Worm (Caenorhabditis elegans) whole organism, L2 larva: ENCODE measurements around the gene zag-1.

ENCODE experiments used
- C34F6.9 ChIP-seq: fragments of 150-350 bp; optimal IDR thresholded peaks from 2 replicates; lab custom pipeline; 2014; ENCODE audit warnings: missing biosample characterization, missing genetic modification characterization
- F13H6.1 ChIP-seq: sonication (generic microtip); optimal IDR thresholded peaks from 2 replicates; lab custom pipeline; 2016; ENCODE audit warnings: missing genetic modification characterization, missing compliant biosample characterization
- R02D3.7 ChIP-seq: fragments of 150-350 bp; optimal IDR thresholded peaks from 2 replicates; lab custom pipeline; 2014; ENCODE audit warnings: missing biosample characterization, missing genetic modification characterization
- ZK546.5 ChIP-seq: sonication (generic microtip); optimal IDR thresholded peaks from 2 replicates; lab custom pipeline; 2017; ENCODE audit warnings: missing biosample characterization, missing genetic modification characterization
- aly-2 ChIP-seq: fragments of 150-350 bp; optimal IDR thresholded peaks from 2 replicates; lab custom pipeline; 2014; ENCODE audit warnings: missing biosample characterization, missing genetic modification characterization
- ama-1 ChIP-seq: fragments of 150-350 bp; optimal IDR thresholded peaks from 2 replicates; lab custom pipeline; 2018; ENCODE audit warnings: inconsistent platforms
- ceh-16 ChIP-seq: fragments of 150-350 bp; optimal IDR thresholded peaks from 2 replicates; lab custom pipeline; 2014; ENCODE audit warnings: missing biosample characterization, missing genetic modification characterization
- ceh-82 ChIP-seq: fragments of 150-350 bp; optimal IDR thresholded peaks from 2 replicates; lab custom pipeline; 2014; ENCODE audit warnings: missing biosample characterization, missing genetic modification characterization
- crh-2 ChIP-seq: sonication (generic microtip); optimal IDR thresholded peaks from 2 replicates; lab custom pipeline; 2017; ENCODE audit warnings: missing biosample characterization, missing genetic modification characterization
- dmd-4 ChIP-seq: sonication (generic microtip); optimal IDR thresholded peaks from 2 replicates; lab custom pipeline; 2017; ENCODE audit warnings: missing biosample characterization, missing genetic modification characterization
- egl-27 ChIP-seq: sonication (generic microtip); optimal IDR thresholded peaks from 3 replicates; lab custom pipeline; 2017; ENCODE audit warnings: missing biosample characterization, missing genetic modification reagents, missing genetic modification characterization
- elt-1 ChIP-seq: fragments of 150-350 bp; optimal IDR thresholded peaks from 2 replicates; lab custom pipeline; 2014; ENCODE audit warnings: missing biosample characterization, missing genetic modification characterization
- elt-3 ChIP-seq: sonication (generic microtip); optimal IDR thresholded peaks from 2 replicates; lab custom pipeline; 2017; ENCODE audit warnings: missing biosample characterization, missing genetic modification characterization
- fos-1 ChIP-seq: fragments of 150-350 bp; optimal IDR thresholded peaks from 2 replicates; lab custom pipeline; 2014; ENCODE audit warnings: missing biosample characterization, missing genetic modification characterization
- lin-11 ChIP-seq: fragments of 150-350 bp; sonication (generic microtip); optimal IDR thresholded peaks from 2 replicates; lab custom pipeline; 2014; ENCODE audit warnings: missing biosample characterization, missing genetic modification characterization, inconsistent platforms, mixed read lengths
- lin-13 ChIP-seq: fragments of 150-350 bp; optimal IDR thresholded peaks from 2 replicates; lab custom pipeline; 2014; ENCODE audit warnings: missing biosample characterization, missing genetic modification reagents, missing genetic modification characterization
- mbf-1 ChIP-seq: sonication (generic microtip); optimal IDR thresholded peaks from 2 replicates; lab custom pipeline; 2017; ENCODE audit warnings: missing biosample characterization, missing genetic modification characterization
- mdl-1 ChIP-seq, 2 experiments: fragments of 150-350 bp in 1 of 2; sonication (generic microtip) in 1 of 2; optimal IDR thresholded peaks; 2 replicates each; lab custom pipeline; 2017; ENCODE audit warnings: missing biosample characterization in 2 of 2, missing genetic modification characterization in 2 of 2
- nhr-10 ChIP-seq: sonication (generic microtip); optimal IDR thresholded peaks from 2 replicates; lab custom pipeline; 2017; ENCODE audit warnings: missing biosample characterization, missing genetic modification characterization
- nhr-12 ChIP-seq: fragments of 150-350 bp; optimal IDR thresholded peaks from 2 replicates; lab custom pipeline; 2014; ENCODE audit warnings: missing biosample characterization, missing genetic modification characterization
- nhr-21 ChIP-seq: fragments of 150-350 bp; optimal IDR thresholded peaks from 2 replicates; lab custom pipeline; 2014; ENCODE audit warnings: missing biosample characterization, missing genetic modification characterization
- nhr-23 ChIP-seq: fragments of 150-350 bp; optimal IDR thresholded peaks from 2 replicates; lab custom pipeline; 2014; ENCODE audit warnings: missing biosample characterization, missing genetic modification reagents, missing genetic modification characterization
- nhr-237 ChIP-seq: fragments of 150-350 bp; optimal IDR thresholded peaks from 2 replicates; lab custom pipeline; 2014; ENCODE audit warnings: missing biosample characterization, missing genetic modification characterization
- nhr-25 ChIP-seq: fragments of 150-350 bp; sonication (generic microtip); optimal IDR thresholded peaks from 3 replicates; lab custom pipeline; 2014; ENCODE audit warnings: missing biosample characterization, missing genetic modification characterization
- nhr-77 ChIP-seq: fragments of 150-350 bp; optimal IDR thresholded peaks from 2 replicates; lab custom pipeline; 2014; ENCODE audit warnings: missing biosample characterization, missing genetic modification characterization
- skn-1 ChIP-seq: sonication (generic microtip); optimal IDR thresholded peaks from 2 replicates; lab custom pipeline; 2017; ENCODE audit warnings: missing biosample characterization, missing genetic modification characterization
- sma-3 ChIP-seq: sonication (generic microtip); optimal IDR thresholded peaks from 2 replicates; lab custom pipeline; 2016; ENCODE audit warnings: missing genetic modification reagents, missing genetic modification characterization, missing compliant biosample characterization
- sma-9 ChIP-seq, 2 experiments: fragments of 150-350 bp in 1 of 2; sonication (generic microtip) in 1 of 2; optimal IDR thresholded peaks; 2 replicates each; lab custom pipeline; 2014 to 2016; ENCODE audit warnings: missing genetic modification characterization in 2 of 2, mild to moderate bottlenecking in 1 of 2, missing biosample characterization in 1 of 2, missing compliant biosample characterization in 1 of 2, missing genetic modification reagents in 1 of 2, moderate library complexity in 1 of 2
- snpc-4 ChIP-seq: fragments of 150-350 bp; optimal IDR thresholded peaks from 2 replicates; lab custom pipeline; 2014; ENCODE audit warnings: missing biosample characterization, missing genetic modification characterization
- unc-39 ChIP-seq: fragments of 150-350 bp; optimal IDR thresholded peaks from 2 replicates; lab custom pipeline; 2014; ENCODE audit warnings: missing biosample characterization, missing genetic modification characterization
- unc-55 ChIP-seq: fragments of 150-350 bp; sonication (generic microtip); optimal IDR thresholded peaks from 3 replicates; lab custom pipeline; 2014; ENCODE audit warnings: missing biosample characterization, missing genetic modification reagents, missing genetic modification characterization
- unc-62 ChIP-seq: fragments of 150-350 bp; optimal IDR thresholded peaks from 2 replicates; lab custom pipeline; 2014; ENCODE audit warnings: missing biosample characterization, missing genetic modification reagents, missing genetic modification characterization
- zag-1 ChIP-seq: fragments of 150-350 bp; optimal IDR thresholded peaks from 2 replicates; lab custom pipeline; 2014; ENCODE audit warnings: missing biosample characterization, missing genetic modification characterization
- ztf-1 ChIP-seq: fragments of 200-800 bp; sonication (Bioruptor generic); conservative IDR thresholded peaks from 2 replicates; pipeline ENCODE4 v1.3.6; 2022; ENCODE audit warnings: missing genetic modification characterization, missing compliant biosample characterization
- ztf-11 ChIP-seq: sonication (generic microtip); optimal IDR thresholded peaks from 2 replicates; lab custom pipeline; 2017; ENCODE audit warnings: missing biosample characterization, missing genetic modification characterization
- ztf-4 ChIP-seq: fragments of 150-350 bp; optimal IDR thresholded peaks from 2 replicates; lab custom pipeline; 2014; ENCODE audit warnings: missing biosample characterization, missing genetic modification characterization

zag-1 gene

DNA sequence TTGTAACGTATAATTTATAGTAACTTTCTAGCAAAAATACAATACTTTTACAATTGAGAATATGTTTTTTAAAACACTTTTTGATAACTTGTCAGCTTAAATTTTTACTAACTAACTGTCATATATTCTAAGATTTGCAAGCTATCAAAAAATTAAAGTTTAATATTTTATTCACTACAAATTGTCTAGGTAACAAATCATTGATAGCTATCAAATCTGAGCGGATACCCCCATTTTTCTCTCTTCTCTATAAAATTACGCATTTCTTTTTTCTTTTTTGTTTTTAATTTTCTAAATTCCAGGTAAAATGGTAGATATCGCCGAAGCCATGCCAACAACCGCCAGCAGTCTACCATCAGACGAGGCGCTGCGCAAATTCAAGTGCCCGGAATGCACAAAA is at the start of gene zag-1:
zag-1 (plus strand) TSS at position 301 of the 400 bp plus-strand sequence.
- no peak for TF ChIP-seq F13H6.1 (tag; lab: Kevin White, UChicago)
- TF ChIP-seq nhr-237, result no peak
- no peak for TF ChIP-seq elt-1 (tag; lab: Kevin White, UChicago)
- no peak for TF ChIP-seq egl-27 (tag; lab: Kevin White, UChicago)
- no peak for TF ChIP-seq ztf-11 (tag; lab: Kevin White, UChicago)
- no peak for TF ChIP-seq sma-3
- TF ChIP-seq crh-2 (tag; lab: Kevin White, UChicago), result no peak

DNA sequence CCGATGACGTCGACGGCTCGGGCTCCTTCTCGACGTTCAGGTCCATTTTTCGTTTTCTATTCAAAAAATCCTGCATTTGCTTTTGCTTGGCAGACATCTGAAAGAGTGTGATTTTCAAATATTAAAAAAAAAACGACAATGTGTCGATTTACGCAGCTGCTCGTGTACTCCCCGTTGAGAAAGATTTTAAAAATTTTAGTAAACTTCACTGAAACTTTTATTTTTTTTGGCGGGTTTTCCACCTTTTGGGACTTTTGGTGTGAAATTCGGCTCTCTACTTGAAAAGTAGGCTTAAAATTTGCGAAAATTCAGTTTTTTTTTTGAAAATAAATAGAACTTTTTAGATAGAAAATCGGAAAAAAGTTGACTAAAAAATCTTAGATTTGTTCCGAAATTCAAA is 48.6 kb upstream of the zag-1 start, which contains the start of gene M02B7.7:
M02B7.7 (minus strand) TSS at position 101 of the 400 bp plus-strand sequence.
- TF ChIP-seq snpc-4 (tag; lab: Kevin White, UChicago) (no peak), nhr-23 (tag; lab: Kevin White, UChicago) (no peak), zag-1 (no peak), elt-3 (tag; lab: Kevin White, UChicago) (no peak), nhr-10 (no peak), F13H6.1 (tag; lab: Kevin White, UChicago) (no peak), skn-1 (tag; lab: Kevin White, UChicago) (no peak), nhr-12 (tag; lab: Kevin White, UChicago) (no peak), ZK546.5 (tag; lab: Kevin White, UChicago) (no peak), aly-2 (no peak), ceh-16 (tag; lab: Kevin White, UChicago) (no peak), nhr-21 (tag; lab: Kevin White, UChicago) (no peak), nhr-77 (tag; lab: Kevin White, UChicago) (no peak), sma-9 (GFP tag; optimal IDR thresholded peaks at IDR 0.05; lab: Kevin White, UChicago) (no peak), sma-9 (tag; optimal IDR thresholded peaks at IDR 0.05; lab: Kevin White, UChicago) (no peak), unc-62 (GFP tag; lab: Kevin White, UChicago) (no peak), ztf-1 (GFP tag; lab: Robert Waterston, UW) (no peak), nhr-25 (tag; lab: Kevin White, UChicago) (no peak), C34F6.9 (tag; lab: Kevin White, UChicago) (no peak), sma-3 (no peak)

DNA sequence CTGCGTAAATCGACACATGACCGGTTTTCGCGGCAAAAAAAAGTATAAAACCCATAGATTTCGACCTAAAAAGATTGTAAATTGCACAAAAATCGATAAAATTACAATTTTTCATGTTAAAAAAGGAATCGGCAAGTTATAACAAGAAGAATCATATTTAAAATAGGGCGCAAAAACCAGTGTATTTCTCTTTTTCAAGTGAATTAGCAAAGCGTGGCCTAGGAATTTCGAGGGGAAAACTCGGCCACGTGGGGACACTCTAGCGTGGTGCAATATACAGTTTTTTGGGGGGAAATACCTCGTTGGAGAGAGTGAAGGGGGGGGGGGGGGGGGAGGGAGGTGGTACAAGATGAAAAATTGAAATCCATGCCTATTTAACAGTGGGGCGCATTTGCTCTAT is 48.1 kb upstream of the zag-1 start:
- TF ChIP-seq ZK546.5 (tag; lab: Kevin White, UChicago) (no peak), fos-1 (no peak), zag-1 (no peak), elt-1 (tag; lab: Kevin White, UChicago) (no peak), unc-55 (no peak), mdl-1 (tag; optimal IDR thresholded peaks at IDR 0.05; lab: Kevin White, UChicago) (no peak), R02D3.7 (tag; lab: Kevin White, UChicago) (no peak), F13H6.1 (tag; lab: Kevin White, UChicago) (no peak)
- TF ChIP-seq, all 48 proteins: peak for 0

DNA sequence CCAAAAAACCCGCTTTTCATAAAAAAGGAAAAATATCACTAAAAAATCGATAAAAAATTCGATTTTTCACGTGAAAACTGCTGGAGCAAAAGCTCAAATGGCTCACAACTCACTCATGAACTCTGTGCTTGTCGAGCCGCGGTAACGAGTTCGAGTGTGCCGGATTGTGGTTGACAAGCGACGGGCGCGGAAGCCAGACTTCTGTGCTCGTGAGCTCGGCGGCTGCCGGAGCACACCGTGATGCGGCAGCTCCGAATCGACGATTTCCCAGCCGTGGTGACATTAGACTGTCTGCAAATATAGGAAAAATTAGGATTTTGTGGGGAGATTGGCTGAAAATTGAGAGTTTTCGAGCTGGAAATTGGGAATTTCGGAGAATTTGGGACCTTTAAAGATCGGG is 42.8 kb upstream of the zag-1 start:
- TF ChIP-seq ama-1 (lab: Kevin White, UChicago), result no peak
- no peak for TF ChIP-seq sma-9 (GFP tag; optimal IDR thresholded peaks at IDR 0.05; lab: Kevin White, UChicago)
- no peak for TF ChIP-seq sma-9 (tag; optimal IDR thresholded peaks at IDR 0.05; lab: Kevin White, UChicago)
- no peak for TF ChIP-seq lin-11
- no peak for TF ChIP-seq ztf-11 (tag; lab: Kevin White, UChicago)
- no peak for TF ChIP-seq ceh-16 (tag; lab: Kevin White, UChicago)
- TF ChIP-seq sma-3, result no peak
- TF ChIP-seq ztf-4 (tag; lab: Kevin White, UChicago), result no peak
- TF ChIP-seq snpc-4 (tag; lab: Kevin White, UChicago), result no peak
- TF ChIP-seq unc-39 (tag; lab: Kevin White, UChicago), result no peak
- TF ChIP-seq mbf-1 (tag; lab: Kevin White, UChicago), result no peak
- TF ChIP-seq dmd-4 (tag; lab: Kevin White, UChicago), result no peak
- no peak for TF ChIP-seq unc-62 (GFP tag; lab: Kevin White, UChicago)
- TF ChIP-seq nhr-237, result no peak
- TF ChIP-seq lin-13 (GFP tag; lab: Kevin White, UChicago), result no peak
- no peak for TF ChIP-seq ceh-82 (tag; lab: Kevin White, UChicago)
- no peak for TF ChIP-seq mdl-1 (tag; optimal IDR thresholded peaks at IDR 0.05; lab: Kevin White, UChicago)
- no peak for TF ChIP-seq unc-55
